Worm (Caenorhabditis elegans) whole organism, L4/young adult: ENCODE measurements around the gene kin-26.

Source experiments
- W03F9.2 ChIP-seq: fragments of 150-350 bp; optimal IDR thresholded peaks from 2 replicates; lab custom pipeline; 2014; ENCODE audit warnings: missing biosample characterization, missing genetic modification characterization
- dao-5 ChIP-seq: sonication (generic microtip); optimal IDR thresholded peaks from 2 replicates; lab custom pipeline; 2016; ENCODE audit warnings: missing genotype, missing genetic modification characterization, moderate library complexity, missing compliant biosample characterization
- him-1 ChIP-seq: sonication (generic microtip); optimal IDR thresholded peaks from 2 replicates; lab custom pipeline; 2016; ENCODE audit warnings: missing genotype, missing genetic modification reagents, missing genetic modification characterization, missing compliant biosample characterization

DNA sequence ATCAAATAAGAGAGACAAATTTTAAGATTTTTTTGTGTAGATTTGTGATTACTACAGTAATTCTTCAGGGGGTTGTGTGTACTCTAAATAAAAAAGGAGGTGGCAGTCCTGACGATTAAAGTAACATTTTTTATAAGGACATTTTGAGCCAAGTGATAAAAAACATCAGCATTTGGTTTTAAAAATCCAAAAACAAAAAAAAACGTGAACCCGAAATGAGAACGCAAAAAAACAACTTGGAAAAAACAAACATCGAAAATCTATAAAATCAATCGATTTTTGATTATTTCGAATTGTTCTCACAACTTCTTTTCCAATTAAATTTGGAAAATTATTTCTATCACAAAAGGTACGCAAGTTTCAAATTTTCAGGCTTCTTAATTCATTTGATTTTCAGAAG lies 7.2 kb downstream of the kin-26 start, which contains the start of gene T06C10.3:
- TF ChIP-seq him-1 (no peak), dao-5 (tag; lab: Kevin White, UChicago) (no peak), W03F9.2 (tag; lab: Kevin White, UChicago) (no peak)
